Fruit fly (Drosophila melanogaster): ENCODE data around the gene Ucp4B.
A peak's percentile ranks its signal among the peaks of the same experiment; 100 is the strongest.

The Ucp4B gene

DNA sequence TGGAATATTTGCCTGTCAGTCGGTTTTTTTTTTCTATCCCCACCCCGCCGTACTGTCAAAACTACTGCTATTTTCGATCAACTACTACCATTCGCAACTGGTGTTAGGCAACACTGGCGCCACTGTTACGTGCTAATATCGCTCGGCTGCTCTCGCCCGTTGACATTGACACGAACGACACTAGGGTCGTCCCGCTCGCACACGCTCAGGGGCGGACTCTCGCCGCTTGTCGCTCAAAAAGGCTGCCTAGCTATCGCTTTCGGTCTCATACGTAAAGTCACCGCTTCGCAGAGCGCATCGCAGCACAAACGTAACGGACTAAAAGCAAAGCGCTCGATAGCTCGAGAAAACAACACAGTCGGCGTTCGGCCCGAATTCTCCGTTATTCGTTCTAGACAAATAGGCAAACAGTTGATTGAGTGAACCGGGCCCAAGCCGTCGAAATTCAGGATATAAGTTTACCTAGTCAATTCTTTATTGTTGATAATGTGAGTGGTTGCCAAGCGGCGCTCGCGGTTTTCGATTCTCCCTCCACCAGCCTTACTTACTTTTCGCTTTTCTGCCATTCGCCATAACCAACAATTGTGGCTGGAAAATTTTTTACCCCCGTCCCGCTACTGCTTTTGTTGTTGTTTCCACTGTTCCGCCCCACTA, 12.8 kb downstream of the Ucp4B start (continued):
- TF ChIP-seq CG7839 (tag; optimal IDR thresholded peaks at IDR 0.05) (peak; percentile 20), odd (GFP tag; optimal IDR thresholded peaks at IDR 0.05) (peak; percentile 34), Ravus (GFP tag; IDR thresholded peaks at IDR 0.05) (no peak), Dad (GFP tag; optimal IDR thresholded peaks at IDR 0.05) (peak; percentile 26), D (optimal IDR thresholded peaks at IDR 0.05) (no peak), D (GFP tag; optimal IDR thresholded peaks at IDR 0.05) (no peak), NFAT (GFP tag; IDR thresholded peaks at IDR 0.05) (no peak), croc (GFP tag; conservative IDR thresholded peaks at IDR 0.05) (no peak), CG4328 (GFP tag; optimal IDR thresholded peaks at IDR 0.05) (peak; percentile 60), vfl (GFP tag; optimal IDR thresholded peaks at IDR 0.05) (no peak), en (GFP tag; optimal IDR thresholded peaks at IDR 0.05) (no peak), Blimp-1 (GFP tag; optimal IDR thresholded peaks at IDR 0.05) (no peak), Eip74EF (GFP tag; optimal IDR thresholded peaks at IDR 0.05) (peak in 1 of 2 experiments; percentile 41), bab2 (GFP tag; optimal IDR thresholded peaks at IDR 0.05) (peak; percentile 51), Doc3 (GFP tag; IDR thresholded peaks at IDR 0.05; ENCODE audit: partially characterized antibody) (no peak), pnt (GFP tag; optimal IDR thresholded peaks at IDR 0.05) (no peak), jumu (GFP tag; optimal IDR thresholded peaks at IDR 0.05) (peak; percentile 45), Poxn (GFP tag; IDR thresholded peaks at IDR 0.05) (no peak), CG18619 (GFP tag; optimal IDR thresholded peaks at IDR 0.05) (peak; percentile 26), CG4617 (GFP tag; optimal IDR thresholded peaks at IDR 0.05; ENCODE audit: borderline replicate concordance) (no peak), Mrtf (GFP tag; IDR thresholded peaks at IDR 0.05) (no peak), CG8281 (tag; optimal IDR thresholded peaks at IDR 0.05) (no peak), ato (GFP tag; IDR thresholded peaks at IDR 0.05; ENCODE audit: partially characterized antibody) (no peak), Kr (GFP tag; optimal IDR thresholded peaks at IDR 0.05) (no peak), HmgD (GFP tag; optimal IDR thresholded peaks at IDR 0.05) (peak; percentile 43), CG14965 (GFP tag; optimal IDR thresholded peaks at IDR 0.05; ENCODE audit: borderline replicate concordance) (no peak), Xbp1 (GFP tag; optimal IDR thresholded peaks at IDR 0.05) (peak; percentile 26), CG9797 (GFP tag; optimal IDR thresholded peaks at IDR 0.05) (no peak), Dp (GFP tag; optimal IDR thresholded peaks at IDR 0.05) (no peak), salm (tag; optimal IDR thresholded peaks at IDR 0.05) (no peak), CG12391 (tag; optimal IDR thresholded peaks at IDR 0.05) (peak; percentile 27), CG15514 (GFP tag; optimal IDR thresholded peaks at IDR 0.05) (peak; percentile 14), fd3F (GFP tag; optimal IDR thresholded peaks at IDR 0.05) (no peak), Lhr (GFP tag; optimal IDR thresholded peaks at IDR 0.05) (no peak), CG16863 (GFP tag; optimal IDR thresholded peaks at IDR 0.05) (no peak), Usf (GFP tag; optimal IDR thresholded peaks at IDR 0.05) (no peak), CG43689 (GFP tag; IDR thresholded peaks at IDR 0.05) (no peak), CG17802 (tag; optimal IDR thresholded peaks at IDR 0.05) (no peak), eyg (GFP tag; optimal IDR thresholded peaks at IDR 0.05) (peak; percentile 49), caup (GFP tag; optimal IDR thresholded peaks at IDR 0.05; ENCODE audit: severe bottlenecking) (peak; percentile 59), HLH3B (GFP tag; IDR thresholded peaks at IDR 0.05) (no peak), D19A (tag; optimal IDR thresholded peaks at IDR 0.05) (no peak), CG17359 (tag; optimal IDR thresholded peaks at IDR 0.05) (peak; percentile 9), danr (GFP tag; IDR thresholded peaks at IDR 0.05) (no peak), CG14667 (GFP tag; IDR thresholded peaks at IDR 0.05) (no peak), CG7372 (GFP tag; IDR thresholded peaks at IDR 0.05) (no peak), dmrt11E (tag; optimal IDR thresholded peaks at IDR 0.05) (no peak), Ets65A (GFP tag) (no peak), Trl (optimal IDR thresholded peaks at IDR 0.05) (no peak), Trl (GFP tag; optimal IDR thresholded peaks at IDR 0.05) (peak; percentile 36)

All from whole organism, embryonic.